Fruit fly (Drosophila melanogaster): Measurements from ENCODE around the gene nub.

DNA sequence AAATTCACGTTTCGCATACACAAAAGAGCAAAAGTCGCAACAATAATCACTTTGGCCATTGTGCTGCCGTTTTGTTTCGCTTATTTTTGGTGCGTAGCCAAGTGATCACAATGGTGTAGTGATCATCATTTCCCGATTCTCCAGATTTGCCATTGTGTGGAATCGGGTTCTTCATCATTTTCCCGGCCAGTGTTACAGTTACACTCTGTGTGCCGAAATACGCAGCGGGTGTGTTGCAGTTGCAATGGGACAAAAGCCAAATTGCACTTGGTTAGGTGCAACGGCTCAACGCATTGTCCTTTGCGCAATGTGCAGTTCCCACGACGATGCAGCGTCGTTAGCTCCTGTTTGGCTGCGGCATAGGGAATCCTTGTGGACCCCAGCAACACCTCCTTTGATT is 24.3 kb downstream of the nub start:
- no peak for TF ChIP-seq usp (GFP tag; optimal IDR thresholded peaks at IDR 0.05)
- no peak for TF ChIP-seq CG8478 (optimal IDR thresholded peaks at IDR 0.05)
- TF ChIP-seq psq (optimal IDR thresholded peaks at IDR 0.05) = no peak
- no peak for TF ChIP-seq EcR (GFP tag; optimal IDR thresholded peaks at IDR 0.05)
